Worm (Caenorhabditis elegans): Measurements from ENCODE around the gene zip-10.

DNA sequence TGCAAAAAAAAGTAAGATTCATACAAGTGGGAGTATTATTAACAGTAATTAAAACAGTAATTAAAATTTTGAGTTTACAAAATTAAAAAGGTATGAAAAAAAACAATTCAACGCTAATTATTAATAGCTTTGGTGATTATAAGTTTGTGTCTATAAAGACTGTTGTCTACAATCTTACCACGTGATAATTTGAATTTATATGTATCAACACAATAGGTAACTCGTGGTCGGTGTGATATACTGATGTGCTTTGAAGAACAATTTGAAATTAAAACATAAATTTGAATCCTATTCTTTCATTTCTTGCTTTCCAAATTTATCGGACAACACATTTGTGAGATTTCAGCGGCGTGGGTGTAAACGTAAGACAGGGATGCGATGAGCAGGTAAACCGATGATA lies 22.7 kb downstream of the zip-10 start:
- TF ChIP-seq fkh-4 (tag; optimal IDR thresholded peaks at IDR 0.05; ENCODE audit: borderline replicate concordance) (no peak), tlp-1 (tag; optimal IDR thresholded peaks at IDR 0.05) (no peak), nhr-28 (tag; optimal IDR thresholded peaks at IDR 0.05) (no peak), fos-1 (tag; optimal IDR thresholded peaks at IDR 0.05) (no peak), mep-1 (tag; optimal IDR thresholded peaks at IDR 0.05) (no peak), ceh-8 (GFP tag; optimal IDR thresholded peaks at IDR 0.05) (no peak), nhr-76 (tag; optimal IDR thresholded peaks at IDR 0.05) (no peak), efl-1 (optimal IDR thresholded peaks at IDR 0.05) (no peak), efl-1 (GFP tag; optimal IDR thresholded peaks at IDR 0.05 in 1 of 2) (no peak), lin-15B (tag; optimal IDR thresholded peaks at IDR 0.05) (no peak)

All from whole organism, L1 larva.